Fruit fly (Drosophila melanogaster): ENCODE measurements around the gene CG32631.
A peak's percentile ranks its signal among the peaks of the same experiment; 100 is the strongest.

Gene CG32631

DNA sequence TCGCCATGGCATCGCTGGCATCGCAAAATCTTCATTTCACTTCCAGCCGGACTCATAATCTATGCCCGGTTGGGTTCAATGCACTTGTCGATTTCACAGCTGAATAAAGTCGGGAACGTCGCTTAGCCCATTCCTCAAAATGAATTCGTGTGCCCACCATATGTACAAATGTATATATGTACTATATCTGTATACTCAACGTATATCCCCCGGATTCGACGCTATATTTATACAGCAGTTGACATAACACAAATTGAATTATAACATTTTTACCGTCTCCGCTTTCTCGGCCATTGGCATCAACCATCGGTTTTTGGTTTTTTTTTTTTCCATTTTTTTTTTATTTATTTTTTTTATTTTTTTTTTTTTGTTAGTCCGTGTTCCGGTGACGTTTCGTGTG, 14.0 kb downstream of the CG32631 start:
- peak; percentile 22 for TF ChIP-seq kay (GFP tag; ENCODE audit: borderline replicate concordance)
- TF ChIP-seq tj (GFP tag; optimal IDR thresholded peaks at IDR 0.05) = no peak
- peak; percentile 15 for TF ChIP-seq CG1620 (GFP tag; optimal IDR thresholded peaks at IDR 0.05)

DNA sequence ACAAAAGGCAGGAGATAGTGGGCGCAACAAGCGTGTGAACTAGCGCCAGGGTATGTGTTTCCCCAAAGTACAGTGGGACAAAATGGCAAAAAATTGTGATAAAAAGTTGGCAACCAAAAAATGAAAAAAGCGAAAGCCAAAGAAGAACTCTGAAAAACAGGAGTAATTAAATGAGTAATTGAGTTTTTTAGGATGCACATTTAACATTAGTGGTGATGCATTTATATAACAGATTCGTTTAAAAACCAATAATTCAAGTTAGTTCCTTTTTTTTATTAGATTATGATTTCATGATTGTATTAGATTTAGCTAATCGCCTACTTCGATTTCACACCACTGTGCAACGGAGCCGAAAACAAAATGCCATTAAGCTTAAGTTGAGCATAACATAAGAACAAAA, 16.1 kb downstream of the CG32631 start:
- TF ChIP-seq Crg-1 (GFP tag; optimal IDR thresholded peaks at IDR 0.05) = no peak
- no peak for TF ChIP-seq CG5204 (GFP tag; optimal IDR thresholded peaks at IDR 0.05)
- TF ChIP-seq Clk (GFP tag; optimal IDR thresholded peaks at IDR 0.05) = no peak
- TF ChIP-seq CG33017 (tag; optimal IDR thresholded peaks at IDR 0.05) = no peak
- TF ChIP-seq Mnt (GFP tag; optimal IDR thresholded peaks at IDR 0.05) = no peak
- TF ChIP-seq cic (GFP tag; optimal IDR thresholded peaks at IDR 0.05) = no peak
- TF ChIP-seq CG1620 (GFP tag; optimal IDR thresholded peaks at IDR 0.05) = no peak
- no peak for TF ChIP-seq ovo (GFP tag; optimal IDR thresholded peaks at IDR 0.05)
- TF ChIP-seq bab1 (GFP tag; optimal IDR thresholded peaks at IDR 0.05) = peak; percentile 15
- TF ChIP-seq CG11617 (GFP tag; optimal IDR thresholded peaks at IDR 0.05) = no peak
- no peak for TF ChIP-seq pad (GFP tag; optimal IDR thresholded peaks at IDR 0.05)
- peak; percentile 3 for TF ChIP-seq tj (GFP tag; optimal IDR thresholded peaks at IDR 0.05)
- peak; percentile 11 for TF ChIP-seq CG7101 (tag; optimal IDR thresholded peaks at IDR 0.05)
- TF ChIP-seq CG7045 (GFP tag; optimal IDR thresholded peaks at IDR 0.05) = no peak
- TF ChIP-seq toe (GFP tag; optimal IDR thresholded peaks at IDR 0.05) = no peak
- TF ChIP-seq cnc (optimal IDR thresholded peaks at IDR 0.05) = no peak

DNA sequence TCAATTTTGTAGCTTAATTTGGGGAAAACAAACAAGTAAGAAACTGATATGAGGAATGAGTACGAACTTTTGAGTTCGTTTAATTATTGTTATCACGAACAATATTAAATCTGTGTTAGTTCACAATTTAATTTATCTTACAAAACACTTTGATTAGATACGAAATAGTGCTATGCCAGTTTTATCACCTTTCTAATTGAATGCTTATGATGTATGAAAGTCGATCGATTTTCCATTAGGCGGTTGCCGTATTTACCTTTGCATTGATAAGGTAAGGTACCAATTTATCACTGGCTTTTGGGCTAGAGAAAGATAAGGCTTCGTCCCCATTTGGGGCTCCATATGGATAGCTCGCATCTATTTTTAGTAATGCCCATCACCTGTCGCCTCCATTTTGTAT, 23.1 kb downstream of the CG32631 start:
- TF ChIP-seq CG7101 (tag; optimal IDR thresholded peaks at IDR 0.05) (no peak), kay (GFP tag; ENCODE audit: borderline replicate concordance) (no peak), bab1 (GFP tag; optimal IDR thresholded peaks at IDR 0.05) (no peak), cnc (optimal IDR thresholded peaks at IDR 0.05) (no peak), cic (GFP tag; optimal IDR thresholded peaks at IDR 0.05) (no peak), tj (GFP tag; optimal IDR thresholded peaks at IDR 0.05) (no peak), pad (GFP tag; optimal IDR thresholded peaks at IDR 0.05) (no peak), Mnt (GFP tag; optimal IDR thresholded peaks at IDR 0.05) (no peak), CG12768 (GFP tag; optimal IDR thresholded peaks at IDR 0.05) (no peak), CG7045 (GFP tag; optimal IDR thresholded peaks at IDR 0.05) (no peak), Clk (GFP tag; optimal IDR thresholded peaks at IDR 0.05) (no peak), CG5204 (GFP tag; optimal IDR thresholded peaks at IDR 0.05) (no peak), CG14711 (tag; optimal IDR thresholded peaks at IDR 0.05) (no peak), CG33017 (tag; optimal IDR thresholded peaks at IDR 0.05) (no peak), Crg-1 (GFP tag; optimal IDR thresholded peaks at IDR 0.05) (no peak)

DNA sequence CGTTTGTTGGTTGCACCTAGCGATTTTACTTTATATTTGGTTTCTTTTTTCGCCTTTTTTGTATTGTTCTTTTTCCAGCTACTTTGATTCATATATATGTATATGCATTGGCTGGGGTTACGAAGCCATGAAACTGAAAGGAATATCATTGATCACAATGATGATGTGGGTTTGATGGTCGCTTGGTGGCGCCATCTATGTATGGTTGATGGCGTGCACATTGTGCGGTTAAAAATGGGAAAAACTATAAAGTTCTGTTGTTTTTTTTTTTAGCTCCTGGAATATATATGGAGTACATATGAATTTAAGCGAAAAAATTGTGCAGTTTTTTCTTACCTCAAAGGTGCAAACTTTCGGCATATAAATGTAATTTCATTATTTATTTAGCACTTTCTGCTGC, 30.6 kb downstream of the CG32631 start:
- TF ChIP-seq CG7101 (tag; optimal IDR thresholded peaks at IDR 0.05) = no peak
- no peak for TF ChIP-seq CG33017 (tag; optimal IDR thresholded peaks at IDR 0.05)
- no peak for TF ChIP-seq CG7045 (GFP tag; optimal IDR thresholded peaks at IDR 0.05)
- no peak for TF ChIP-seq CG14711 (tag; optimal IDR thresholded peaks at IDR 0.05)
- TF ChIP-seq Hr96 (GFP tag; optimal IDR thresholded peaks at IDR 0.05) = no peak
- TF ChIP-seq CG11617 (GFP tag; optimal IDR thresholded peaks at IDR 0.05) = no peak
- TF ChIP-seq Clk (GFP tag; optimal IDR thresholded peaks at IDR 0.05) = no peak
- no peak for TF ChIP-seq CG5204 (GFP tag; optimal IDR thresholded peaks at IDR 0.05)
- no peak for TF ChIP-seq ovo (GFP tag; optimal IDR thresholded peaks at IDR 0.05)
- TF ChIP-seq bab1 (GFP tag; optimal IDR thresholded peaks at IDR 0.05) = no peak
- no peak for TF ChIP-seq cic (GFP tag; optimal IDR thresholded peaks at IDR 0.05)
- TF ChIP-seq CG12768 (GFP tag; optimal IDR thresholded peaks at IDR 0.05) = no peak
- no peak for TF ChIP-seq kay (GFP tag; ENCODE audit: borderline replicate concordance)
- no peak for TF ChIP-seq Mnt (GFP tag; optimal IDR thresholded peaks at IDR 0.05)

DNA sequence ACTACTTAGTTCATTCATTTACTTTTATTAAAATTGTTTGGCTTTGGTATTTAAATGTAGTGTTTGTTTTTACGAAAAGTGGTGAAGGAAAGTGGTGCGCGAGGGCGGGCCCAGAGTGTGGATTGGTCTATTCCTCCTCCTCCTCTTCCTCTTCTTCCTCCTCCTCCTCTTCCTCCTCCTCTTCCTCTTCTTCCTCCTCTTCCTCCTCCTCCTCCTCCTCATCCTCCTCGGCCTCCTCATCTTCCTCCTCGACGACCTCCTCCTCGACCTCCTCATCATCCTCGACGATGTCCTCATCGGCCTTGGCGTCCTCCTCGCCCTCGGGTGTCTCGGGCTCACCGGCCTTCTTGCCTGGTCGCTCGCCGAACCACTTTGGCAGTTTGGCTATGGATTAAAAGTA, 37.4 kb downstream of the CG32631 start:
- TF ChIP-seq Hr96 (GFP tag; optimal IDR thresholded peaks at IDR 0.05) (no peak), CG33017 (tag; optimal IDR thresholded peaks at IDR 0.05) (no peak), CG12768 (GFP tag; optimal IDR thresholded peaks at IDR 0.05) (no peak), CG1620 (GFP tag; optimal IDR thresholded peaks at IDR 0.05) (no peak), tj (GFP tag; optimal IDR thresholded peaks at IDR 0.05) (no peak), CG7045 (GFP tag; optimal IDR thresholded peaks at IDR 0.05) (no peak), kay (GFP tag; ENCODE audit: borderline replicate concordance) (no peak), cnc (optimal IDR thresholded peaks at IDR 0.05) (no peak), CG7101 (tag; optimal IDR thresholded peaks at IDR 0.05) (no peak)

DNA sequence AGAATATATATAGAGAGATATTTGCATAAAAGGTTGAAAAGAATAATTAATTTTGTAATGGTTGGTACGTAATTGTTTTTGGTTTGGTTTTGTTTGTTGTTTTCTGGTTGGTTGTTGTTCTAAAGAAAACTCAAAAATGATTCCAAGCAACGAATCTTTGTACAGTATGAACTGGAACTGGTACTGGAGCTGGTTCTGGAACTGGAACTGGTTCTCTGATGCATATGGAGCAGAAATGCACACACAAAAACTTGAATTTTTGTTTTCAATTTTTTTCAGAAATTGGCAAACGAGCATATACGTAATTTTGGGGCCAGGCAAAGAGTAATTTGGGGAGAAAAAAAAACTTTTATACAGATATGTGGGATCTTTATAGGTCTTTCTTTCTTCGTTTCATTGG, 41.5 kb downstream of the CG32631 start:
- TF ChIP-seq pad (GFP tag; optimal IDR thresholded peaks at IDR 0.05) (no peak), CG14711 (tag; optimal IDR thresholded peaks at IDR 0.05) (no peak), cnc (optimal IDR thresholded peaks at IDR 0.05) (no peak), Crg-1 (GFP tag; optimal IDR thresholded peaks at IDR 0.05) (no peak), cic (GFP tag; optimal IDR thresholded peaks at IDR 0.05) (no peak), tj (GFP tag; optimal IDR thresholded peaks at IDR 0.05) (no peak), Clk (GFP tag; optimal IDR thresholded peaks at IDR 0.05) (no peak), ovo (GFP tag; optimal IDR thresholded peaks at IDR 0.05) (no peak), CG11617 (GFP tag; optimal IDR thresholded peaks at IDR 0.05) (no peak), CG7045 (GFP tag; optimal IDR thresholded peaks at IDR 0.05) (no peak)

DNA sequence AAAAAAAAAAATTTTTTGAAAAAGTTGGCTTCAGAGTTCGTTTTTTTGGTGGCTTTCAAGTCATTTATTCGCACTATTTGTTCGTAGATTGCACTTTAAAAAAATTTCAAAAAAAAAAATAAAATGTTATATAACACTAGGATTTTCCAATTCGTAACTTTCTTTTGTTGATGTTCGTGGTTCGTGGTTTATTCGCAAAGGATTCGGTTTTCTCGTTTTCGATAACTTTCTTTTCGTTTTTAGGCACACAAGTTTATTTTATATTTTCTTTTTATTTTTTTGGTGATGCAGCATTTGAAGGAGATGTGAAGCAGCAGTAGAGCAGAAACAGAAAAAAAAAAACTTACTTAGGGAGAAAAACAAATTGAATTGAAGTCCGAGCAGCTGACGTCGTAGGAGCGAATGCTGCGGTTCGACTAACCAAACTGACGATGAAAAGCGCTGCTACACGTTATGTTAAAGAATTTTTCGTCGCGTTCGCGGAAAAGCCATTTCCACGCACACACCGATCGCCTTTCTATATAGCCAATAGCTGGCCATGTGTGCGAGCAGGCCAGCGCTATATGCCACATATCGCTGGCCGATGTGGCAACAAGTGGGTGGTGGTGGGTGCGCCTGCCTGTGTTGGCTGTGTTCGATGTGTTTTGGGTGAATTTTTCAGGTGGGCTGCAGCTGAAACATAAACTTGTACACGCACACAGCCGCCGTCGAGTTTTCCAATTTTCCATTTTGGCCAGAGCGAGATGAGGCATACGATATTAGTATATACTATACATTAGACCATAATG, 46.0 kb downstream of the CG32631 start, which contains the start of gene up:
up (minus strand) TSS at position 508 of the 788 bp plus-strand sequence.
- TF ChIP-seq Mnt (GFP tag; optimal IDR thresholded peaks at IDR 0.05) (peak; percentile 5), tj (GFP tag; optimal IDR thresholded peaks at IDR 0.05) (no peak), kay (GFP tag; ENCODE audit: borderline replicate concordance) (peak; percentile 65)

Measured in whole organism, adult.